Fruit fly (Drosophila melanogaster): Measurements from ENCODE around the gene btsz.

btsz gene

dm6 chr3R:14846924-14847599 lies 28.2 kb downstream of the btsz start (continued):
- peak; percentile 78 for TF ChIP-seq achi (GFP tag; optimal IDR thresholded peaks at IDR 0.05)
- TF ChIP-seq CG6276 (GFP tag; optimal IDR thresholded peaks at IDR 0.05) = peak; percentile 78
- peak; percentile 66 for TF ChIP-seq net (GFP tag; optimal IDR thresholded peaks at IDR 0.05)
- peak; percentile 58 for TF ChIP-seq Ets96B (tag; optimal IDR thresholded peaks at IDR 0.05)
- TF ChIP-seq CG8632 (GFP tag; optimal IDR thresholded peaks at IDR 0.05) = peak; percentile 52
- peak; percentile 78 for TF ChIP-seq acj6 (GFP tag; optimal IDR thresholded peaks at IDR 0.05)
- peak; percentile 90 for TF ChIP-seq CG15336 (GFP tag; IDR thresholded peaks at IDR 0.05)
- no peak for TF ChIP-seq Ets21C (GFP tag; optimal IDR thresholded peaks at IDR 0.05)
- TF ChIP-seq CG4318 (GFP tag; optimal IDR thresholded peaks at IDR 0.05) = peak; percentile 88
- peak; percentile 77 for TF ChIP-seq CG10631 (GFP tag; optimal IDR thresholded peaks at IDR 0.05)
- no peak for TF ChIP-seq esn (GFP tag; optimal IDR thresholded peaks at IDR 0.05)
- TF ChIP-seq cyc (GFP tag; optimal IDR thresholded peaks at IDR 0.05) = peak; percentile 50
- peak; percentile 18 for TF ChIP-seq CG1621 (tag; optimal IDR thresholded peaks at IDR 0.05)
- peak; percentile 32 for TF ChIP-seq Sox15 (GFP tag; optimal IDR thresholded peaks at IDR 0.05)
- TF ChIP-seq Lpt (GFP tag; optimal IDR thresholded peaks at IDR 0.05) = peak; percentile 83
- TF ChIP-seq Met (GFP tag; optimal IDR thresholded peaks at IDR 0.05) = peak; percentile 18
- no peak for TF ChIP-seq fkh (GFP tag; optimal IDR thresholded peaks at IDR 0.05)
- peak; percentile 70 for TF ChIP-seq CG8319 (GFP tag; optimal IDR thresholded peaks at IDR 0.05)
- peak; percentile 90 for TF ChIP-seq CG6163 (GFP tag; IDR thresholded peaks at IDR 0.05)
- peak; percentile 94 for TF ChIP-seq Eip78C (GFP tag)
- TF ChIP-seq vri (GFP tag; optimal IDR thresholded peaks at IDR 0.05) = no peak
- peak; percentile 86 for TF ChIP-seq dac (GFP tag; optimal IDR thresholded peaks at IDR 0.05)
- TF ChIP-seq CG31627 (GFP tag; optimal IDR thresholded peaks at IDR 0.05) = peak; percentile 21
- no peak for TF ChIP-seq ss (GFP tag; optimal IDR thresholded peaks at IDR 0.05)

DNA sequence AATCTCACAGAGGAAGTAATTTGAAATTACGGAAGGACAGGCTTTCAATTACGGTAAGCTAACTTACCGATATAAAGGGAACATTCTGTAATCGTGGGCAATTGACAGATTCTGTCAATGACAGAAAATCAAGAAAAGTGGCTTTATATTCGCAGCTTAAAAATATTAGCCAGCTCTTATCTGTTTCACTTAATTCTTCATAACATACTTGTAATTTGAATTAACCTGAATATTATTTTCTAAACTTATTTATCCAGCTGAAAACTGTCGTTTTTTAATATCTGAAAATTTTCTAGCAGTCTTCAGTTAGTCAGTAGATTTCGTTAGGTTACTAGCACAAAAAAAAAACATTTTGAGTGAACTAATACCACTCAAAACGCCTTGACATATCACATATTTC lies 30.5 kb downstream of the btsz start, which contains the start of gene CG3610:
CG3610 (plus strand) TSS at position 301 of the 400 bp plus-strand sequence.
- TF ChIP-seq Lpt (GFP tag; optimal IDR thresholded peaks at IDR 0.05) = no peak
- TF ChIP-seq CG6854 (GFP tag; optimal IDR thresholded peaks at IDR 0.05) = no peak

dm6 chr3R:14832256-14832655 lies 43.0 kb downstream of the btsz start:
- TF ChIP-seq CG3032 (tag; optimal IDR thresholded peaks at IDR 0.05) (no peak), vri (GFP tag; optimal IDR thresholded peaks at IDR 0.05) (no peak), Hr38 (GFP tag; optimal IDR thresholded peaks at IDR 0.05) (no peak), lz (GFP tag; optimal IDR thresholded peaks at IDR 0.05) (no peak)

- no peak for TF ChIP-seq fkh (GFP tag; optimal IDR thresholded peaks at IDR 0.05)
- TF ChIP-seq Ets96B (tag; optimal IDR thresholded peaks at IDR 0.05) = no peak
- no peak for TF ChIP-seq fd59A (GFP tag; optimal IDR thresholded peaks at IDR 0.05)
- no peak for TF ChIP-seq Gug (GFP tag; IDR thresholded peaks at IDR 0.05)
- TF ChIP-seq dac (GFP tag; optimal IDR thresholded peaks at IDR 0.05) = no peak
- no peak for TF ChIP-seq Ets21C (GFP tag; optimal IDR thresholded peaks at IDR 0.05)
- TF ChIP-seq CG32006 (GFP tag; optimal IDR thresholded peaks at IDR 0.05) = no peak
- no peak for TF ChIP-seq CG11902 (GFP tag; optimal IDR thresholded peaks at IDR 0.05)
- TF ChIP-seq Eip78C (GFP tag) = no peak
Observed at dm6 chr3R:14830262-14830758, 45.0 kb downstream of the btsz start.

DNA sequence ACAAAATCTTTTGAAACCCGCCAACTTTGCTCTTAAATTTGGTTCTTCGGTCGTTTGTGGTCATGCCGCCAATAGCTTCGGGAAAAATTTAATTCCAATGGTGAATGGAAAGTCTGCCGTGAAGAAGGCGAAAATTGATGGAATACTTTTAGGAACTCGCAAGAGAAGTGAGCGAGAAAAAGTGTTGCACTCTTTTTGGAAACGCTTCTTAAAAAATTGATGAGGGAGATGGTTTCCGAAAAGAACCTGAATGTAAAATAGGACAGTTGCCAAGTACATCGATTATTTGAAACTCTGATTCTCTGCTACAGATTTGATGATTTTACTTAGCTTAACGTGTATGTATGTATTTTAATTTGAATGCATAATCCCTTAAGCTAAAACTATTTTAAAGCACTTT lies 52.3 kb downstream of the btsz start:
- TF ChIP-seq Smox (GFP tag; optimal IDR thresholded peaks at IDR 0.05) = no peak
- TF ChIP-seq CG7368 (GFP tag; optimal IDR thresholded peaks at IDR 0.05) = no peak
- TF ChIP-seq dsx (GFP tag; optimal IDR thresholded peaks at IDR 0.05; ENCODE audit: poor library complexity, severe bottlenecking) = no peak
- TF ChIP-seq CG16779 (tag; optimal IDR thresholded peaks at IDR 0.05) = no peak
- no peak for TF ChIP-seq Eip78C (GFP tag)
- no peak for TF ChIP-seq CG6276 (GFP tag; optimal IDR thresholded peaks at IDR 0.05)
- TF ChIP-seq CG9139 (GFP tag; optimal IDR thresholded peaks at IDR 0.05) = no peak

Measured in whole organism, prepupa.